Worm (Caenorhabditis elegans) whole organism, late embryonic: ENCODE results near the gene F54B11.9.

ENCODE experiments used
- ama-1 ChIP-seq: fragments of 150-350 bp; optimal IDR thresholded peaks from 2 replicates; lab custom pipeline; 2014
- ceh-31 ChIP-seq: sonication (generic microtip); optimal IDR thresholded peaks from 2 replicates; lab custom pipeline; 2016; ENCODE audit warnings: missing genetic modification characterization, missing compliant biosample characterization
- ets-4 ChIP-seq: sonication (generic microtip); optimal IDR thresholded peaks from 2 replicates; lab custom pipeline; 2016; ENCODE audit warnings: missing genetic modification characterization, missing compliant biosample characterization
- lim-6 ChIP-seq: sonication (generic microtip); optimal IDR thresholded peaks from 2 replicates; lab custom pipeline; 2016; ENCODE audit warnings: missing genetic modification characterization, missing compliant biosample characterization

DNA sequence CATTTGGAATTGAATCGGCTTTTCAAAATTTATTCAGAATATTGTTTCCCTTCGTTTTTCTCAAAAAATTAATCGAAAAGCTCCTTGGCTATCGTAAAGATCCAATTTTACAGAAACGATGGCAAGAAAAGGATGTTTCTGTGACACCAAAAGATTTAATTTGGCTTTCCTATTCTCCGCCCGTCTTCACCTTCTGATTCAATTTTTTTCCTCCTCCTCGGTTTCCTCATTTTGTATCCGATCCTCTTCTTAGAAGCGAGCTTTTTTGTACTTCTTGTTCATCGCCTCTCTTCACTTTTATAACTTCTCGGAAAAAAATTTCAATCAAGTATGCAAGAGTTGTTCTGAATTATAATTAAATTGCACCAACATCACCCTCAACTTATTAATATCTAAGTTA, 4.7 kb downstream of the F54B11.9 start:
- TF ChIP-seq ets-4 (no peak), ceh-31 (tag; lab: Kevin White, UChicago) (no peak), ama-1 (lab: Kevin White, UChicago) (no peak), lim-6 (tag; lab: Kevin White, UChicago) (no peak)
